Worm (Caenorhabditis elegans) whole organism, L1 larva: ENCODE results near the gene C31C9.7.
A peak's percentile ranks its signal among the peaks of the same experiment; 100 is the strongest.

Experiments
- C16A3.4 ChIP-seq: fragments of 150-350 bp; optimal IDR thresholded peaks from 2 replicates; lab custom pipeline; 2014; ENCODE audit warnings: missing biosample characterization, missing genetic modification characterization
- F16B12.6 ChIP-seq: fragments of 150-350 bp; optimal IDR thresholded peaks from 2 replicates; lab custom pipeline; 2014; ENCODE audit warnings: missing biosample characterization, missing genetic modification characterization
- Y116A8C.19 ChIP-seq: sonication (generic microtip); optimal IDR thresholded peaks from 2 replicates; lab custom pipeline; 2016; ENCODE audit warnings: missing compliant biosample characterization, missing genetic modification characterization, borderline replicate concordance
- aha-1 ChIP-seq: fragments of 150-350 bp; optimal IDR thresholded peaks from 2 replicates; lab custom pipeline; 2014; ENCODE audit warnings: missing biosample characterization, missing genetic modification characterization
- ama-1 ChIP-seq: fragments of 150-350 bp; optimal IDR thresholded peaks from 2 replicates; lab custom pipeline; 2014
- blmp-1 ChIP-seq: fragments of 150-350 bp; optimal IDR thresholded peaks from 2 replicates; lab custom pipeline; 2014; ENCODE audit warnings: missing biosample characterization, missing genetic modification characterization
- ceh-8 ChIP-seq: fragments of 200-800 bp; sonication (Bioruptor generic); optimal IDR thresholded peaks from 2 replicates; lab custom pipeline; 2018; ENCODE audit warnings: mild to moderate bottlenecking, missing genetic modification characterization, moderate library complexity, missing compliant biosample characterization
- ceh-82 ChIP-seq, 3 experiments: fragments of 150-350 bp in 1 of 3; sonication (generic microtip) in 2 of 3; optimal IDR thresholded peaks; 2 replicates each; lab custom pipeline; 2014 to 2017; ENCODE audit warnings: missing biosample characterization in 3 of 3, missing genetic modification characterization in 3 of 3
- dpl-1 ChIP-seq, 3 experiments: fragments of 150-350 bp in 2 of 3; sonication (generic microtip) in 1 of 3; optimal IDR thresholded peaks; 2 replicates each; lab custom pipeline; 2014 to 2017; ENCODE audit warnings: missing biosample characterization in 3 of 3, missing genetic modification characterization in 3 of 3, missing genetic modification reagents in 3 of 3
- dsc-1 ChIP-seq: sonication (generic microtip); optimal IDR thresholded peaks from 2 replicates; lab custom pipeline; 2016; ENCODE audit warnings: mild to moderate bottlenecking, missing genetic modification characterization, missing compliant biosample characterization
- efl-1 ChIP-seq, 4 experiments: fragments of 150-350 bp; optimal IDR thresholded peaks in 3 of 4; peaks in 1 of 4; 1 replicate in 1 of 4; 2 replicates in 3 of 4; lab custom pipeline; 2014; ENCODE audit warnings: missing biosample characterization in 2 of 4, missing genetic modification characterization in 2 of 4, missing genetic modification reagents in 2 of 4
- elt-3 ChIP-seq, 6 experiments: fragments of 150-350 bp in 1 of 6; sonication (generic microtip); optimal IDR thresholded peaks; 2 replicates each; lab custom pipeline; 2017 to 2018; ENCODE audit warnings: missing biosample characterization in 6 of 6, missing genetic modification characterization in 6 of 6, inconsistent platforms in 1 of 6
- ets-5 ChIP-seq: fragments of 200-800 bp; sonication (Bioruptor generic); IDR thresholded peaks from 2 replicates; pipeline ENCODE4 v1.3.6; 2022; ENCODE audit warnings: missing genetic modification characterization, missing compliant biosample characterization
- fkh-10 ChIP-seq: sonication (generic microtip); optimal IDR thresholded peaks from 2 replicates; lab custom pipeline; 2017; ENCODE audit warnings: missing biosample characterization, missing genetic modification reagents, missing genetic modification characterization
- fkh-4 ChIP-seq: sonication (generic microtip); optimal IDR thresholded peaks from 2 replicates; lab custom pipeline; 2016; ENCODE audit warnings: missing compliant biosample characterization, missing genetic modification characterization, borderline replicate concordance
- fos-1 ChIP-seq: fragments of 150-350 bp; optimal IDR thresholded peaks from 2 replicates; lab custom pipeline; 2014; ENCODE audit warnings: missing biosample characterization, missing genetic modification characterization
- grh-1 ChIP-seq: fragments of 200-800 bp; sonication (Bioruptor generic); IDR thresholded peaks from 2 replicates; pipeline ENCODE4 v1.3.6; 2022; ENCODE audit warnings: missing genetic modification reagents, missing genetic modification characterization, missing compliant biosample characterization
- hlh-17 ChIP-seq: fragments of 200-800 bp; sonication (Bioruptor generic); optimal IDR thresholded peaks from 2 replicates; lab custom pipeline; 2018; ENCODE audit warnings: missing genetic modification characterization, mild to moderate bottlenecking, missing compliant biosample characterization, moderate library complexity, borderline replicate concordance
- hpl-2 ChIP-seq: fragments of 150-350 bp; optimal IDR thresholded peaks from 2 replicates; lab custom pipeline; 2014; ENCODE audit warnings: missing biosample characterization, missing genetic modification reagents, missing genetic modification characterization
- jun-1 ChIP-seq: fragments of 150-350 bp; optimal IDR thresholded peaks from 2 replicates; lab custom pipeline; 2014; ENCODE audit warnings: missing biosample characterization, missing genetic modification reagents, missing genetic modification characterization
- lin-13 ChIP-seq: fragments of 150-350 bp; optimal IDR thresholded peaks from 2 replicates; lab custom pipeline; 2014; ENCODE audit warnings: missing biosample characterization, missing genetic modification reagents, missing genetic modification characterization
- lin-14 ChIP-seq: fragments of 200-800 bp; sonication (Bioruptor generic); optimal IDR thresholded peaks from 2 replicates; lab custom pipeline; 2018; ENCODE audit warnings: mild to moderate bottlenecking, missing genetic modification characterization, moderate library complexity, missing compliant biosample characterization
- lin-35 ChIP-seq, 2 experiments: fragments of 150-350 bp; optimal IDR thresholded peaks; 2 replicates each; lab custom pipeline; 2014; ENCODE audit warnings: missing biosample characterization in 2 of 2, missing genetic modification characterization in 2 of 2, missing genetic modification reagents in 2 of 2
- lir-3 ChIP-seq: sonication (generic microtip); optimal IDR thresholded peaks from 2 replicates; lab custom pipeline; 2016; ENCODE audit warnings: mild to moderate bottlenecking, missing genetic modification characterization, moderate library complexity, missing compliant biosample characterization; ENCODE audit not compliant: poor library complexity
- mab-9 ChIP-seq: fragments of 200-800 bp; sonication (Bioruptor generic); IDR thresholded peaks from 2 replicates; pipeline ENCODE4 v1.3.6; 2022; ENCODE audit warnings: missing genetic modification reagents, missing genetic modification characterization, missing compliant biosample characterization
- mdl-1 ChIP-seq, 2 experiments: fragments of 150-350 bp; optimal IDR thresholded peaks; 2 replicates each; lab custom pipeline; 2014 to 2017; ENCODE audit warnings: missing biosample characterization in 2 of 2, missing genetic modification characterization in 2 of 2, inconsistent platforms in 1 of 2
- mef-2 ChIP-seq: fragments of 150-350 bp; optimal IDR thresholded peaks from 2 replicates; lab custom pipeline; 2014; ENCODE audit warnings: missing biosample characterization, missing genetic modification characterization
- mep-1 ChIP-seq: fragments of 150-350 bp; optimal IDR thresholded peaks from 2 replicates; lab custom pipeline; 2014; ENCODE audit warnings: missing biosample characterization, missing genetic modification characterization
- nhr-11 ChIP-seq: fragments of 150-350 bp; optimal IDR thresholded peaks from 2 replicates; lab custom pipeline; 2014; ENCODE audit warnings: missing biosample characterization, missing genetic modification characterization
- nhr-20 ChIP-seq: sonication (generic microtip); optimal IDR thresholded peaks from 2 replicates; lab custom pipeline; 2016; ENCODE audit warnings: mild to moderate bottlenecking, missing genetic modification characterization, missing compliant biosample characterization
- nhr-47 ChIP-seq: sonication (generic microtip); optimal IDR thresholded peaks from 2 replicates; lab custom pipeline; 2016; ENCODE audit warnings: mild to moderate bottlenecking, missing genetic modification characterization, moderate library complexity, missing compliant biosample characterization
- nhr-71 ChIP-seq: sonication (generic microtip); optimal IDR thresholded peaks from 2 replicates; lab custom pipeline; 2016; ENCODE audit warnings: mild to moderate bottlenecking, missing genetic modification characterization, moderate library complexity, missing compliant biosample characterization
- nhr-77 ChIP-seq: fragments of 150-350 bp; optimal IDR thresholded peaks from 2 replicates; lab custom pipeline; 2014; ENCODE audit warnings: missing biosample characterization, missing genetic modification characterization
- nhr-85 ChIP-seq: sonication (generic microtip); peaks from one replicate; lab custom pipeline; 2016; ENCODE audit warnings: missing genetic modification characterization, inconsistent platforms, missing compliant biosample characterization
- nhr-90 ChIP-seq: sonication (generic microtip); optimal IDR thresholded peaks from 2 replicates; lab custom pipeline; 2016; ENCODE audit warnings: mild to moderate bottlenecking, missing genetic modification characterization, missing compliant biosample characterization; ENCODE audit not compliant: poor library complexity
- skn-1 ChIP-seq: fragments of 150-350 bp; optimal IDR thresholded peaks from 2 replicates; lab custom pipeline; 2014; ENCODE audit warnings: missing biosample characterization, missing genetic modification characterization
- snu-23 ChIP-seq: sonication (generic microtip); optimal IDR thresholded peaks from 2 replicates; lab custom pipeline; 2016; ENCODE audit warnings: missing genetic modification characterization, missing compliant biosample characterization
- sox-4 ChIP-seq: sonication (generic microtip); optimal IDR thresholded peaks from 2 replicates; lab custom pipeline; 2016; ENCODE audit warnings: missing genetic modification characterization, missing compliant biosample characterization
- sptf-1 ChIP-seq: fragments of 150-350 bp; optimal IDR thresholded peaks from 2 replicates; lab custom pipeline; 2014; ENCODE audit warnings: missing biosample characterization, missing genetic modification characterization
- sup-37 ChIP-seq: fragments of 200-800 bp; sonication (Bioruptor generic); optimal IDR thresholded peaks from 2 replicates; lab custom pipeline; 2018; ENCODE audit warnings: mild to moderate bottlenecking, missing genetic modification characterization, missing compliant biosample characterization
- swsn-7 ChIP-seq: sonication (generic microtip); optimal IDR thresholded peaks from 2 replicates; lab custom pipeline; 2016; ENCODE audit warnings: missing genetic modification characterization, missing compliant biosample characterization
- tbx-2 ChIP-seq: sonication (generic microtip); optimal IDR thresholded peaks from 2 replicates; lab custom pipeline; 2016; ENCODE audit warnings: missing genetic modification characterization, missing compliant biosample characterization
- unc-130 ChIP-seq: fragments of 150-350 bp; optimal IDR thresholded peaks from 2 replicates; lab custom pipeline; 2017; ENCODE audit warnings: missing biosample characterization, missing genetic modification characterization, inconsistent platforms
- unc-62 ChIP-seq: fragments of 150-350 bp; optimal IDR thresholded peaks from 2 replicates; lab custom pipeline; 2014; ENCODE audit warnings: missing biosample characterization, missing genetic modification reagents, missing genetic modification characterization
- unc-98 ChIP-seq: fragments of 200-800 bp; sonication (Bioruptor generic); IDR thresholded peaks from 2 replicates; pipeline ENCODE4 v1.3.6; 2022; ENCODE audit warnings: missing genetic modification characterization, missing compliant biosample characterization
- xbp-1 ChIP-seq: sonication (generic microtip); optimal IDR thresholded peaks from 2 replicates; lab custom pipeline; 2016; ENCODE audit warnings: missing genetic modification characterization, missing compliant biosample characterization
- zip-4 ChIP-seq: fragments of 200-800 bp; sonication (Bioruptor generic); optimal IDR thresholded peaks from 2 replicates; lab custom pipeline; 2018; ENCODE audit warnings: mild to moderate bottlenecking, missing genetic modification characterization, moderate library complexity, missing compliant biosample characterization
- ztf-11 ChIP-seq, 2 experiments: sonication (generic microtip); optimal IDR thresholded peaks; 2 replicates each; lab custom pipeline; 2016 to 2017; ENCODE audit warnings: missing genetic modification characterization in 2 of 2, missing biosample characterization in 1 of 2, missing compliant biosample characterization in 1 of 2

Gene C31C9.7

ce11 chrII:13679775-13680320, 10.9 kb downstream of the C31C9.7 start:
- TF ChIP-seq snu-23 (GFP tag; lab: Kevin White, UChicago) (peak; percentile 29), nhr-71 (tag; lab: Kevin White, UChicago) (peak; percentile 55), swsn-7 (tag; lab: Kevin White, UChicago) (no peak), nhr-20 (tag; lab: Kevin White, UChicago) (peak; percentile 52), mep-1 (tag; lab: Kevin White, UChicago) (peak; percentile 28), mdl-1 (tag; optimal IDR thresholded peaks at IDR 0.05; lab: Kevin White, UChicago) (peak in 1 of 2 experiments; percentile 54), tbx-2 (peak; percentile 12), elt-3 (tag; optimal IDR thresholded peaks at IDR 0.05; lab: Kevin White, UChicago) (peak in 2 of 6 experiments; percentile 47 to 72), blmp-1 (tag; lab: Kevin White, UChicago) (peak; percentile 98), lin-14 (GFP tag; lab: Kevin White, UChicago) (peak; percentile 54), unc-130 (tag; lab: Kevin White, UChicago) (no peak), C16A3.4 (tag; lab: Kevin White, UChicago) (no peak), aha-1 (no peak), lin-35 (GFP tag; optimal IDR thresholded peaks at IDR 0.05; lab: Kevin White, UChicago) (peak in 1 of 2 experiments; percentile 21), nhr-85 (tag; lab: Kevin White, UChicago) (peak; percentile 94)

ce11 chrII:13681063-13681462, 12.2 kb downstream of the C31C9.7 start:
- TF ChIP-seq tbx-2: peak; percentile 54
- TF ChIP-seq nhr-11 (tag; lab: Kevin White, UChicago): no peak
- no peak for TF ChIP-seq nhr-77 (tag; lab: Kevin White, UChicago)
- TF ChIP-seq mep-1 (tag; lab: Kevin White, UChicago): peak; percentile 13
- no peak for TF ChIP-seq sup-37 (GFP tag; lab: Kevin White, UChicago)
- TF ChIP-seq fkh-4: no peak
- TF ChIP-seq hpl-2 (GFP tag; lab: Kevin White, UChicago): no peak
- TF ChIP-seq C16A3.4 (tag; lab: Kevin White, UChicago): peak; percentile 18
- TF ChIP-seq F16B12.6 (tag; lab: Kevin White, UChicago): no peak
- TF ChIP-seq lin-35 (GFP tag; optimal IDR thresholded peaks at IDR 0.05; lab: Kevin White, UChicago): peak in 1 of 2 experiments; percentile 73
- no peak for TF ChIP-seq xbp-1
- no peak for TF ChIP-seq Y116A8C.19 (tag; lab: Kevin White, UChicago)
- TF ChIP-seq mef-2 (tag; lab: Kevin White, UChicago): peak; percentile 14
- TF ChIP-seq sox-4: no peak
- TF ChIP-seq nhr-47 (tag; lab: Kevin White, UChicago): no peak
- no peak for TF ChIP-seq jun-1
- peak; percentile 83 for TF ChIP-seq unc-130 (tag; lab: Kevin White, UChicago)
- TF ChIP-seq ets-5 (GFP tag; lab: Robert Waterston, UW): no peak
- peak; percentile 77 for TF ChIP-seq nhr-90 (tag; lab: Kevin White, UChicago)
- TF ChIP-seq skn-1: no peak
- no peak for TF ChIP-seq ama-1 (lab: Kevin White, UChicago)
- peak; percentile 79 for TF ChIP-seq nhr-71 (tag; lab: Kevin White, UChicago)
- no peak for TF ChIP-seq lin-13 (GFP tag; lab: Kevin White, UChicago)
- peak; percentile 90 for TF ChIP-seq blmp-1 (tag; lab: Kevin White, UChicago)
- TF ChIP-seq fkh-10 (GFP tag; lab: Kevin White, UChicago): no peak
- no peak for TF ChIP-seq zip-4
- no peak for TF ChIP-seq ztf-11 (tag; optimal IDR thresholded peaks at IDR 0.05; lab: Kevin White, UChicago)
- no peak for TF ChIP-seq sptf-1 (tag; lab: Kevin White, UChicago)
- no peak for TF ChIP-seq mab-9
- no peak for TF ChIP-seq unc-62 (GFP tag; lab: Kevin White, UChicago)
- no peak for TF ChIP-seq lir-3
- TF ChIP-seq hlh-17 (GFP tag; lab: Kevin White, UChicago): no peak
- no peak for TF ChIP-seq ceh-82 (tag; optimal IDR thresholded peaks at IDR 0.05; lab: Kevin White, UChicago)
- TF ChIP-seq ceh-8 (GFP tag; lab: Kevin White, UChicago): no peak
- TF ChIP-seq dpl-1 (GFP tag; optimal IDR thresholded peaks at IDR 0.05; lab: Kevin White, UChicago): peak in 1 of 3 experiments; percentile 16
- TF ChIP-seq unc-98 (GFP tag; lab: Robert Waterston, UW): no peak
- TF ChIP-seq grh-1 (GFP tag; lab: Robert Waterston, UW): no peak; the same call in 1 of the 2 replicates
- peak; percentile 26 to 96 (median 75) for TF ChIP-seq elt-3 (tag; optimal IDR thresholded peaks at IDR 0.05; lab: Kevin White, UChicago)
- TF ChIP-seq dsc-1 (tag; lab: Kevin White, UChicago): no peak
- no peak for TF ChIP-seq fos-1 (tag; lab: Kevin White, UChicago)
- no peak for TF ChIP-seq efl-1 (optimal IDR thresholded peaks at IDR 0.05; lab: Kevin White, UChicago)
- TF ChIP-seq efl-1 (GFP tag; optimal IDR thresholded peaks at IDR 0.05 in 1 of 2; lab: Kevin White, UChicago): peak in 1 of 2 experiments; percentile 94
- no peak for TF ChIP-seq aha-1
